Worm (Caenorhabditis elegans) whole organism, mixed stage, embryonic: ENCODE measurements around the gene fbxb-114.

Experiments
- bed-3 ChIP-seq: fragments of 200-800 bp; sonication (Bioruptor generic); optimal IDR thresholded peaks from 3 replicates; lab custom pipeline; 2018; ENCODE audit warnings: mild to moderate bottlenecking, missing genetic modification characterization, moderate library complexity, missing compliant biosample characterization
- elt-3 ChIP-seq: fragments of 150-350 bp; optimal IDR thresholded peaks from 2 replicates; lab custom pipeline; 2014; ENCODE audit warnings: missing biosample characterization, missing genetic modification characterization
- lsy-2 ChIP-seq: fragments of 150-350 bp; optimal IDR thresholded peaks from 2 replicates; lab custom pipeline; 2014; ENCODE audit warnings: missing biosample characterization, missing genetic modification characterization
- sem-2 ChIP-seq: fragments of 200-800 bp; sonication (Bioruptor generic); optimal IDR thresholded peaks from 2 replicates; lab custom pipeline; 2018; ENCODE audit warnings: mild to moderate bottlenecking, missing genetic modification characterization, missing compliant biosample characterization
- snpc-4 ChIP-seq: fragments of 150-350 bp; optimal IDR thresholded peaks from 2 replicates; lab custom pipeline; 2014; ENCODE audit warnings: missing biosample characterization, missing genetic modification characterization
- sptf-1 ChIP-seq: sonication (generic microtip); optimal IDR thresholded peaks from 2 replicates; lab custom pipeline; 2017; ENCODE audit warnings: mild to moderate bottlenecking, missing genetic modification characterization, moderate library complexity, missing compliant biosample characterization
- unc-62 ChIP-seq: fragments of 150-350 bp; optimal IDR thresholded peaks from 2 replicates; lab custom pipeline; 2014; ENCODE audit warnings: missing biosample characterization, missing genetic modification reagents, missing genetic modification characterization

DNA sequence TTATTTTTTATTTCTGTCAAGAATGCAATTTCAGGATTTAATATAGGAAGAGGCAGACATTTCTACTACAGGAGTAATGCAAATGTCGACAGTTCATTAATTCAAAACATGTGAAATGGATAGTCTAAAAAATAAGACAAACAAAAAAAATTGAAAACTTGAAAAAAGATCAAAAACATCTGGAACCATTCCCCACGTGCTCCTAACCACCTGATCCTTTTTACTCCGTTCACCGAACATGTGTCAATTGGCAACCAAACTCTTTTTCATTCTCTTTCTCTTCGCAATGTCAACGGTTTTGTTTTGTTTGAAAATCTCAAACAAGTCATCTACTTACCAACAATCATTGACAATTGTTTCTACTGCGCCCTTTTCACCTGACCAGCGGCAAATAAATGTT, 36.4 kb downstream of the fbxb-114 start:
- TF ChIP-seq lsy-2 (tag; lab: Kevin White, UChicago) (no peak), elt-3 (no peak), snpc-4 (tag; lab: Kevin White, UChicago) (no peak), unc-62 (GFP tag; lab: Kevin White, UChicago) (no peak), sptf-1 (tag; lab: Kevin White, UChicago) (no peak), bed-3 (GFP tag; lab: Kevin White, UChicago) (no peak), sem-2 (GFP tag; lab: Kevin White, UChicago) (no peak)
